Fruit fly (Drosophila melanogaster): ENCODE results near the gene NimB4.

DNA sequence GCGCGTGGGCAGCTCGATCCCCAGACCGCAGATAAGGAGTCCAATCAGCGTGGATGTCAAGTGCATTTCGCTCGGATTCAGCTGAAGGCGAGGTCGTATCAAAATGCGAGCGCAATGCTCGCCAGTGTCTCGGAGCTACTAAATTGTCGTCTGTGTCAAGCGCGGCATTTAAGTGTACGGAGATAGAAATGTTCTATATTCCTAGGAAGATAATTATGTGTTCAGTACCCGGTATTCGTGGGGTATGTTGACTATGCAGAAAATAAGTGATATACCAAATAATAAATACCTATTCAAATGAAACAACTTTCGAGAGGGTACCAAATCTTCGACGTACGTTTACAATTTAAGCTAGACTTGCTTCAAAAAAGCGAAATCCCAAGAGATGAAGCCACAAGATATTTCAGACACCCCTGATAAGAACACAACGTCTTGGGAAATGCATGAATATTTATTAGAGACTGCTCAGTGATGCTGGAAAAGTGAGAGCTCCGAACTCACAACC lies 1.9 kb downstream of the NimB4 start, which contains the start of gene NimB3:
- no peak for TF ChIP-seq CG8478 (optimal IDR thresholded peaks at IDR 0.05)
- TF ChIP-seq CTCF (optimal IDR thresholded peaks at IDR 0.05), result no peak

Measured in S2 (cell line).